Worm (Caenorhabditis elegans) whole organism, young adult: ENCODE results near the gene Y54G2A.40.

Source experiments
- B0261.1 ChIP-seq: sonication (generic microtip); optimal IDR thresholded peaks from 2 replicates; lab custom pipeline; 2016; ENCODE audit warnings: mild to moderate bottlenecking, missing genetic modification characterization, moderate library complexity, missing compliant biosample characterization
- F22D6.2 ChIP-seq: sonication (generic microtip); optimal IDR thresholded peaks from 2 replicates; lab custom pipeline; 2016; ENCODE audit warnings: mild to moderate bottlenecking, missing genetic modification characterization, missing compliant biosample characterization
- F37B4.10 ChIP-seq: fragments of 200-800 bp; sonication (Bioruptor generic); IDR thresholded peaks from 2 replicates; pipeline ENCODE4 v1.3.6; 2022; ENCODE audit warnings: missing genetic modification characterization, missing compliant biosample characterization
- F57A8.1 ChIP-seq: fragments of 200-800 bp; sonication (Bioruptor generic); optimal IDR thresholded peaks from 2 replicates; lab custom pipeline; 2018; ENCODE audit warnings: mild to moderate bottlenecking, missing genetic modification characterization, moderate library complexity, missing compliant biosample characterization
- F57C9.4 ChIP-seq: sonication (generic microtip); optimal IDR thresholded peaks from 2 replicates; lab custom pipeline; 2017; ENCODE audit warnings: mild to moderate bottlenecking, missing genetic modification characterization, missing compliant biosample characterization
- K12H6.12 ChIP-seq: fragments of 200-800 bp; sonication (Bioruptor generic); optimal IDR thresholded peaks from 2 replicates; lab custom pipeline; 2018; ENCODE audit warnings: mild to moderate bottlenecking, missing genetic modification characterization, missing compliant biosample characterization
- Y56A3A.18 ChIP-seq: fragments of 200-800 bp; sonication (Bioruptor generic); IDR thresholded peaks from 2 replicates; pipeline ENCODE4 v1.3.6; 2022; ENCODE audit warnings: missing genetic modification reagents, missing genetic modification characterization, missing compliant biosample characterization
- Y67H2A.10 ChIP-seq: fragments of 200-800 bp; sonication (Bioruptor generic); conservative IDR thresholded peaks from 2 replicates; pipeline ENCODE4 v1.3.6; 2022; ENCODE audit warnings: missing genetic modification reagents, missing genetic modification characterization, missing compliant biosample characterization
- ZK185.1 ChIP-seq: sonication (generic microtip); optimal IDR thresholded peaks from 2 replicates; lab custom pipeline; 2016; ENCODE audit warnings: mild to moderate bottlenecking, missing genetic modification characterization, missing compliant biosample characterization; ENCODE audit not compliant: poor library complexity, severe bottlenecking
- ama-1 ChIP-seq, 3 experiments: fragments of 150-350 bp in 1 of 3; sonication (generic microtip) in 2 of 3; optimal IDR thresholded peaks; 2 replicates each; lab custom pipeline; 2014 to 2018; ENCODE audit warnings: missing biosample characterization in 2 of 3, missing genetic modification characterization in 2 of 3, missing genetic modification reagents in 2 of 3
- aptf-2 ChIP-seq: fragments of 200-800 bp; sonication (Bioruptor generic); conservative IDR thresholded peaks from 2 replicates; pipeline ENCODE4 v1.3.6; 2022; ENCODE audit warnings: missing genetic modification reagents, missing genetic modification characterization, missing compliant biosample characterization
- atf-7 ChIP-seq: sonication (generic microtip); optimal IDR thresholded peaks from 2 replicates; lab custom pipeline; 2017; ENCODE audit warnings: mild to moderate bottlenecking, missing genetic modification characterization, missing compliant biosample characterization
- ccch-3 ChIP-seq: fragments of 200-800 bp; sonication (Bioruptor generic); optimal IDR thresholded peaks from 2 replicates; lab custom pipeline; 2018; ENCODE audit warnings: mild to moderate bottlenecking, missing genetic modification characterization, missing compliant biosample characterization
- ceh-100 ChIP-seq: fragments of 200-800 bp; sonication (Bioruptor generic); IDR thresholded peaks from 2 replicates; pipeline ENCODE4 v1.3.6; 2022; ENCODE audit warnings: missing genetic modification reagents, missing genetic modification characterization, missing compliant biosample characterization
- ceh-91 ChIP-seq: fragments of 200-800 bp; sonication (Bioruptor generic); IDR thresholded peaks from 2 replicates; pipeline ENCODE4 v1.3.6; 2022; ENCODE audit warnings: missing genetic modification reagents, missing genetic modification characterization, missing compliant biosample characterization
- efl-1 ChIP-seq: fragments of 150-350 bp; optimal IDR thresholded peaks from 2 replicates; lab custom pipeline; 2014; ENCODE audit warnings: missing biosample characterization, missing genetic modification reagents, missing genetic modification characterization
- gei-17 ChIP-seq: fragments of 200-800 bp; sonication (Bioruptor generic); optimal IDR thresholded peaks from 2 replicates; lab custom pipeline; 2018; ENCODE audit warnings: mild to moderate bottlenecking, missing genetic modification characterization, missing compliant biosample characterization
- him-1 ChIP-seq: sonication (generic microtip); optimal IDR thresholded peaks from 2 replicates; lab custom pipeline; 2016; ENCODE audit warnings: missing genotype, missing genetic modification reagents, missing genetic modification characterization, missing compliant biosample characterization
- hmg-20 ChIP-seq: fragments of 200-800 bp; sonication (Bioruptor generic); IDR thresholded peaks from 2 replicates; pipeline ENCODE4 v1.3.6; 2022; ENCODE audit warnings: missing genetic modification reagents, missing genetic modification characterization, missing compliant biosample characterization
- lag-1 ChIP-seq: fragments of 200-800 bp; sonication (Bioruptor generic); IDR thresholded peaks from 2 replicates; pipeline ENCODE4 v1.3.6; 2022; ENCODE audit warnings: missing genetic modification reagents, missing genetic modification characterization, missing compliant biosample characterization
- let-607 ChIP-seq, 2 experiments: fragments of 200-800 bp in 1 of 2; sonication (Bioruptor generic) in 1 of 2; sonication (generic microtip) in 1 of 2; optimal IDR thresholded peaks; 2 replicates each; lab custom pipeline; 2016 to 2018; ENCODE audit warnings: mild to moderate bottlenecking in 2 of 2, missing compliant biosample characterization in 2 of 2, missing genetic modification characterization in 2 of 2, moderate library complexity in 2 of 2, missing genotype in 1 of 2
- lsy-27 ChIP-seq: sonication (generic microtip); optimal IDR thresholded peaks from 2 replicates; lab custom pipeline; 2017; ENCODE audit warnings: missing genetic modification characterization, mild to moderate bottlenecking, missing compliant biosample characterization, antibody characterized with exemption, missing genotype, borderline replicate concordance; ENCODE audit not compliant: insufficient read depth
- madf-3 ChIP-seq: fragments of 200-800 bp; sonication (Bioruptor generic); IDR thresholded peaks from 2 replicates; pipeline ENCODE4 v1.3.6; 2022; ENCODE audit warnings: missing genetic modification reagents, missing genetic modification characterization, missing compliant biosample characterization
- mel-28 ChIP-seq: sonication (generic microtip); optimal IDR thresholded peaks from 2 replicates; lab custom pipeline; 2016; ENCODE audit warnings: borderline replicate concordance, mild to moderate bottlenecking, missing genetic modification characterization, missing compliant biosample characterization
- mes-4 ChIP-seq: sonication (generic microtip); optimal IDR thresholded peaks from 2 replicates; lab custom pipeline; 2016; ENCODE audit warnings: missing genotype, missing genetic modification characterization, missing compliant biosample characterization
- nfya-2 ChIP-seq: fragments of 200-800 bp; sonication (Bioruptor generic); IDR thresholded peaks from 2 replicates; pipeline ENCODE4 v1.3.6; 2022; ENCODE audit warnings: missing genetic modification reagents, missing genetic modification characterization, missing compliant biosample characterization
- nfyb-1 ChIP-seq: fragments of 200-800 bp; sonication (Bioruptor generic); IDR thresholded peaks from 2 replicates; pipeline ENCODE4 v1.3.6; 2022; ENCODE audit warnings: missing genetic modification reagents, missing genetic modification characterization, missing compliant biosample characterization
- nhr-179 ChIP-seq: sonication (generic microtip); optimal IDR thresholded peaks from 2 replicates; lab custom pipeline; 2016; ENCODE audit warnings: mild to moderate bottlenecking, missing genetic modification characterization, missing compliant biosample characterization
- nhr-27 ChIP-seq: fragments of 200-800 bp; sonication (Bioruptor generic); optimal IDR thresholded peaks from 2 replicates; lab custom pipeline; 2018; ENCODE audit warnings: mild to moderate bottlenecking, missing genetic modification characterization, moderate library complexity, missing compliant biosample characterization
- pbrm-1 ChIP-seq: fragments of 200-800 bp; sonication (Bioruptor generic); IDR thresholded peaks from 2 replicates; pipeline ENCODE4 v1.3.6; 2022; ENCODE audit warnings: missing genetic modification reagents, missing genetic modification characterization, missing compliant biosample characterization
- rec-8 ChIP-seq, 2 experiments: sonication (generic microtip); optimal IDR thresholded peaks; 2 replicates each; lab custom pipeline; 2016; ENCODE audit warnings: mild to moderate bottlenecking in 2 of 2, missing genetic modification characterization in 2 of 2, missing genetic modification reagents in 2 of 2, missing genotype in 2 of 2, missing biosample characterization in 1 of 2, missing compliant biosample characterization in 1 of 2, moderate library complexity in 1 of 2
- rpc-1 ChIP-seq, 2 experiments: fragments of 150-350 bp in 1 of 2; sonication (generic microtip) in 1 of 2; optimal IDR thresholded peaks; 2 replicates each; lab custom pipeline; 2014 to 2018; ENCODE audit warnings: missing biosample characterization in 1 of 2, missing genetic modification characterization in 1 of 2, missing genetic modification reagents in 1 of 2, missing genotype in 1 of 2
- sea-2 ChIP-seq: fragments of 200-800 bp; sonication (Bioruptor generic); IDR thresholded peaks from 2 replicates; pipeline ENCODE4 v1.3.6; 2022; ENCODE audit warnings: missing genetic modification characterization, missing compliant biosample characterization
- snpc-1.1 ChIP-seq: sonication (generic microtip); optimal IDR thresholded peaks from 2 replicates; lab custom pipeline; 2017; ENCODE audit warnings: missing genetic modification characterization, mild to moderate bottlenecking, missing compliant biosample characterization, antibody characterized with exemption, moderate library complexity, missing genotype, missing genetic modification reagents; ENCODE audit not compliant: insufficient read depth
- snpc-3.4 ChIP-seq: sonication (generic microtip); optimal IDR thresholded peaks from 2 replicates; lab custom pipeline; 2017; ENCODE audit warnings: missing genetic modification characterization, mild to moderate bottlenecking, missing compliant biosample characterization, antibody characterized with exemption, moderate library complexity, missing genotype, missing genetic modification reagents
- snpc-4 ChIP-seq, 5 experiments: fragments of 150-350 bp in 1 of 5; sonication (generic microtip) in 4 of 5; optimal IDR thresholded peaks; 2 replicates each; lab custom pipeline; 2014 to 2018; ENCODE audit warnings: missing genetic modification characterization in 5 of 5, missing biosample characterization in 3 of 5, antibody characterized with exemption in 2 of 5, mild to moderate bottlenecking in 2 of 5, missing compliant biosample characterization in 2 of 5, missing genotype in 2 of 5, moderate library complexity in 2 of 5, missing genetic modification reagents in 1 of 5
- somi-1 ChIP-seq: fragments of 200-800 bp; sonication (Bioruptor generic); optimal IDR thresholded peaks from 2 replicates; lab custom pipeline; 2018; ENCODE audit warnings: mild to moderate bottlenecking, missing genetic modification characterization, missing compliant biosample characterization
- sptf-2 ChIP-seq: fragments of 200-800 bp; sonication (Bioruptor generic); optimal IDR thresholded peaks from 2 replicates; lab custom pipeline; 2018; ENCODE audit warnings: mild to moderate bottlenecking, missing genetic modification characterization, missing compliant biosample characterization
- tlf-1 ChIP-seq: fragments of 200-800 bp; sonication (Bioruptor generic); optimal IDR thresholded peaks from 2 replicates; lab custom pipeline; 2018; ENCODE audit warnings: mild to moderate bottlenecking, missing genetic modification characterization, missing compliant biosample characterization
- zim-3 ChIP-seq: sonication (generic microtip); optimal IDR thresholded peaks from 2 replicates; lab custom pipeline; 2017; ENCODE audit warnings: mild to moderate bottlenecking, missing genetic modification characterization, moderate library complexity, missing compliant biosample characterization
- ztf-26 ChIP-seq: sonication (generic microtip); optimal IDR thresholded peaks from 2 replicates; lab custom pipeline; 2017; ENCODE audit warnings: missing genetic modification characterization, missing compliant biosample characterization
- ztf-3 ChIP-seq: fragments of 200-800 bp; sonication (Bioruptor generic); optimal IDR thresholded peaks from 2 replicates; lab custom pipeline; 2018; ENCODE audit warnings: mild to moderate bottlenecking, missing genetic modification characterization, missing compliant biosample characterization

Gene Y54G2A.40

ce11 chrIV:2820408-2820807, 25.9 kb upstream of the Y54G2A.40 start, which contains the start of gene Y54G2A.37:
Gene Y54G2A.37, plus strand, starts transcription at chrIV:2820708.
- TF ChIP-seq gei-17 (no peak), B0261.1 (no peak), ceh-100 (no peak), mel-28 (tag; lab: Kevin White, UChicago) (no peak), Y56A3A.18 (GFP tag; lab: Robert Waterston, UW) (no peak), aptf-2 (GFP tag; lab: Robert Waterston, UW) (no peak), hmg-20 (no peak), ama-1 (optimal IDR thresholded peaks at IDR 0.05; lab: Kevin White, UChicago) (no peak), ama-1 (GFP tag; optimal IDR thresholded peaks at IDR 0.05; lab: Kevin White, UChicago) (no peak), pbrm-1 (GFP tag; lab: Robert Waterston, UW) (no peak), snpc-3.4 (tag; lab: Kevin White, UChicago) (no peak)

- no peak for TF ChIP-seq ceh-91 (GFP tag; lab: Robert Waterston, UW)
Observed at ce11 chrIV:2823446-2823845, 22.8 kb upstream of the Y54G2A.40 start, which contains the start of gene clec-80. Gene clec-80, plus strand, starts transcription at chrIV:2823746.

- TF ChIP-seq rec-8 (tag; optimal IDR thresholded peaks at IDR 0.05; lab: Kevin White, UChicago) (no peak), rpc-1 (optimal IDR thresholded peaks at IDR 0.05; lab: Kevin White, UChicago) (no peak), rpc-1 (tag; optimal IDR thresholded peaks at IDR 0.05; lab: Kevin White, UChicago) (no peak), nfya-2 (GFP tag; lab: Robert Waterston, UW) (no peak), F57C9.4 (tag; lab: Kevin White, UChicago) (no peak), ztf-26 (tag; lab: Kevin White, UChicago) (no peak), Y67H2A.10 (no peak), somi-1 (GFP tag; lab: Kevin White, UChicago) (no peak), lsy-27 (no peak), madf-3 (no peak), efl-1 (GFP tag; lab: Kevin White, UChicago) (no peak), him-1 (tag; lab: Kevin White, UChicago) (peak; percentile 83), nfyb-1 (GFP tag; lab: Robert Waterston, UW) (no peak), lag-1 (GFP tag; lab: Robert Waterston, UW) (no peak), F57A8.1 (no peak), nhr-27 (no peak), zim-3 (tag; lab: Kevin White, UChicago) (no peak), F37B4.10 (GFP tag; lab: Robert Waterston, UW) (no peak), ccch-3 (no peak), mes-4 (no peak), hmg-20 (no peak), atf-7 (tag; lab: Kevin White, UChicago) (peak; percentile 3), sptf-2 (GFP tag; lab: Kevin White, UChicago) (no peak), tlf-1 (no peak), F22D6.2 (tag; lab: Kevin White, UChicago) (no peak), K12H6.12 (tag; lab: Kevin White, UChicago) (no peak), snpc-4 (GFP tag; optimal IDR thresholded peaks at IDR 0.05; lab: Kevin White, UChicago) (peak; percentile 89), snpc-4 (tag; optimal IDR thresholded peaks at IDR 0.05; lab: Kevin White, UChicago) (peak; percentile 77 to 95 (median 90)), nhr-179 (tag; lab: Kevin White, UChicago) (no peak), let-607 (tag; optimal IDR thresholded peaks at IDR 0.05; lab: Kevin White, UChicago) (no peak), sea-2 (GFP tag; lab: Robert Waterston, UW) (no peak), ztf-3 (GFP tag; lab: Kevin White, UChicago) (no peak), ZK185.1 (tag; lab: Kevin White, UChicago) (no peak), snpc-1.1 (peak; percentile 94), ceh-91 (GFP tag; lab: Robert Waterston, UW) (no peak)
Observed at ce11 chrIV:2825460-2826103, 20.7 kb upstream of the Y54G2A.40 start.
